Fruit fly (Drosophila melanogaster) whole organism, wandering third instar larva: ENCODE measurements around the gene CG32333.

Source experiments
- brk ChIP-seq: fragments of 200-800 bp; sonication (Bioruptor generic); optimal IDR thresholded peaks from 2 replicates; lab custom pipeline; 2016; ENCODE audit warnings: missing biosample characterization, mild to moderate bottlenecking, missing genetic modification characterization
- dmrt93B ChIP-seq: fragments of 200-800 bp; sonication (Bioruptor generic); optimal IDR thresholded peaks from 2 replicates; lab custom pipeline; 2018; ENCODE audit warnings: missing biosample characterization, mild to moderate bottlenecking, missing genetic modification characterization
- dsf ChIP-seq: sonication (Bioruptor generic); optimal IDR thresholded peaks from 2 replicates; lab custom pipeline; 2016; ENCODE audit warnings: missing biosample characterization, missing genetic modification characterization, borderline replicate concordance
- h ChIP-seq: fragments of 200-800 bp; sonication (Bioruptor generic); optimal IDR thresholded peaks from 3 replicates; lab custom pipeline; 2016; ENCODE audit warnings: missing biosample characterization, mild to moderate bottlenecking, missing genetic modification characterization
- pan ChIP-seq: fragments of >200 bp; optimal IDR thresholded peaks from 2 replicates; lab custom pipeline; 2017
- sage ChIP-seq: fragments of 200-800 bp; sonication (Bioruptor generic); optimal IDR thresholded peaks from 2 replicates; lab custom pipeline; 2016; ENCODE audit warnings: missing biosample characterization, mild to moderate bottlenecking, missing genetic modification characterization
- usp ChIP-seq: fragments of >200 bp; optimal IDR thresholded peaks from 2 replicates; lab custom pipeline; 2017; ENCODE audit warnings: missing biosample characterization, missing genetic modification characterization

dm6 chr3L:1258547-1258946 is 17.2 kb upstream of the CG32333 start:
- TF ChIP-seq pan (no peak), usp (GFP tag; lab: Kevin White, UChicago) (no peak), h (GFP tag; lab: Kevin White, UChicago) (no peak), dmrt93B (no peak), brk (GFP tag; lab: Kevin White, UChicago) (no peak), dsf (no peak), sage (no peak)
